Worm (Caenorhabditis elegans) whole organism, L4/young adult: ENCODE data around the gene F46F5.13.

ENCODE experiments used
- W03F9.2 ChIP-seq: fragments of 150-350 bp; optimal IDR thresholded peaks from 2 replicates; lab custom pipeline; 2014; ENCODE audit warnings: missing biosample characterization, missing genetic modification characterization
- dao-5 ChIP-seq: sonication (generic microtip); optimal IDR thresholded peaks from 2 replicates; lab custom pipeline; 2016; ENCODE audit warnings: missing genotype, missing genetic modification characterization, moderate library complexity, missing compliant biosample characterization
- him-1 ChIP-seq: sonication (generic microtip); optimal IDR thresholded peaks from 2 replicates; lab custom pipeline; 2016; ENCODE audit warnings: missing genotype, missing genetic modification reagents, missing genetic modification characterization, missing compliant biosample characterization

- TF ChIP-seq W03F9.2 (tag; lab: Kevin White, UChicago) (no peak), dao-5 (tag; lab: Kevin White, UChicago) (no peak), him-1 (tag; lab: Kevin White, UChicago) (no peak)
Observed at ce11 chrII:762942-763341, 40.2 kb upstream of the F46F5.13 start.
